Fruit fly (Drosophila melanogaster) whole organism, adult: Measurements from ENCODE around the gene robl37BC.
A peak's percentile ranks its signal among the peaks of the same experiment; 100 is the strongest.

Experiments
- CG11617 ChIP-seq: fragments of 200-800 bp; sonication (Bioruptor generic); optimal IDR thresholded peaks from 2 replicates; lab custom pipeline; 2017; ENCODE audit warnings: mild to moderate bottlenecking, missing biosample characterization, missing genetic modification reagents, missing genetic modification characterization
- CG12768 ChIP-seq: fragments of 200-800 bp; sonication (Bioruptor generic); optimal IDR thresholded peaks from 2 replicates; lab custom pipeline; 2017; ENCODE audit warnings: missing biosample characterization, missing genetic modification characterization, mild to moderate bottlenecking, moderate library complexity, missing genetic modification reagents
- CG14711 ChIP-seq: fragments of 200-800 bp; sonication (Bioruptor generic); optimal IDR thresholded peaks from 2 replicates; lab custom pipeline; 2018; ENCODE audit warnings: missing biosample characterization, mild to moderate bottlenecking, missing genetic modification characterization, moderate library complexity
- CG1620 ChIP-seq: fragments of 200-800 bp; sonication (Bioruptor generic); optimal IDR thresholded peaks from 2 replicates; lab custom pipeline; 2016; ENCODE audit warnings: missing biosample characterization, missing genetic modification characterization
- CG33017 ChIP-seq: fragments of 200-800 bp; sonication (Bioruptor generic); optimal IDR thresholded peaks from 2 replicates; lab custom pipeline; 2018; ENCODE audit warnings: missing biosample characterization, mild to moderate bottlenecking, missing genetic modification characterization, moderate library complexity
- CG5204 ChIP-seq: fragments of 200-800 bp; sonication (Bioruptor generic); optimal IDR thresholded peaks from 2 replicates; lab custom pipeline; 2016; ENCODE audit warnings: missing biosample characterization, missing genetic modification characterization
- CG7045 ChIP-seq: fragments of 200-800 bp; sonication (Bioruptor generic); optimal IDR thresholded peaks from 2 replicates; lab custom pipeline; 2017; ENCODE audit warnings: missing biosample characterization, mild to moderate bottlenecking, missing genetic modification characterization
- CG7101 ChIP-seq: fragments of 200-800 bp; sonication (Bioruptor generic); optimal IDR thresholded peaks from 2 replicates; lab custom pipeline; 2018; ENCODE audit warnings: missing biosample characterization, mild to moderate bottlenecking, missing genetic modification characterization, moderate library complexity
- Clk ChIP-seq: fragments of 200-800 bp; sonication (Bioruptor generic); optimal IDR thresholded peaks from 2 replicates; lab custom pipeline; 2017; ENCODE audit warnings: missing biosample characterization, missing genetic modification characterization
- Crg-1 ChIP-seq: fragments of 200-800 bp; sonication (Bioruptor generic); optimal IDR thresholded peaks from 2 replicates; lab custom pipeline; 2016; ENCODE audit warnings: missing biosample characterization, missing genetic modification characterization
- Hr96 ChIP-seq: fragments of 200-800 bp; sonication (Bioruptor generic); optimal IDR thresholded peaks from 2 replicates; lab custom pipeline; 2016; ENCODE audit warnings: missing biosample characterization, missing genetic modification characterization
- Mnt ChIP-seq: fragments of 200-800 bp; sonication (Bioruptor generic); optimal IDR thresholded peaks from 2 replicates; lab custom pipeline; 2016; ENCODE audit warnings: missing biosample characterization, mild to moderate bottlenecking, missing genetic modification characterization
- bab1 ChIP-seq: fragments of 200-800 bp; sonication (Bioruptor generic); optimal IDR thresholded peaks from 3 replicates; lab custom pipeline; 2019; ENCODE audit warnings: missing biosample characterization, mild to moderate bottlenecking, missing genetic modification characterization, moderate library complexity
- cic ChIP-seq: fragments of 200-800 bp; sonication (Bioruptor generic); optimal IDR thresholded peaks from 2 replicates; lab custom pipeline; 2017; ENCODE audit warnings: missing biosample characterization, mild to moderate bottlenecking, missing genetic modification characterization, moderate library complexity
- cnc ChIP-seq, 2 experiments: fragments of >200 bp; optimal IDR thresholded peaks; 2 replicates each; lab custom pipeline; 2017
- kay ChIP-seq: fragments of 200-800 bp; sonication (Bioruptor generic); peaks from one replicate; lab custom pipeline; 2016; ENCODE audit warnings: missing biosample characterization, missing genetic modification characterization, borderline replicate concordance
- ovo ChIP-seq: fragments of 200-800 bp; sonication (Bioruptor generic); optimal IDR thresholded peaks from 2 replicates; lab custom pipeline; 2016; ENCODE audit warnings: missing biosample characterization, missing genetic modification characterization
- pad ChIP-seq: fragments of 200-800 bp; sonication (Bioruptor generic); optimal IDR thresholded peaks from 3 replicates; lab custom pipeline; 2017; ENCODE audit warnings: missing biosample characterization, missing genetic modification characterization, mild to moderate bottlenecking, moderate library complexity, missing genetic modification reagents
- tj ChIP-seq: fragments of 200-800 bp; sonication (Bioruptor generic); optimal IDR thresholded peaks from 3 replicates; lab custom pipeline; 2017; ENCODE audit warnings: missing biosample characterization, mild to moderate bottlenecking, missing genetic modification characterization, moderate library complexity
- toe ChIP-seq: fragments of 200-800 bp; sonication (Bioruptor generic); optimal IDR thresholded peaks from 2 replicates; lab custom pipeline; 2016; ENCODE audit warnings: missing biosample characterization, missing genetic modification characterization

The robl37BC gene

DNA sequence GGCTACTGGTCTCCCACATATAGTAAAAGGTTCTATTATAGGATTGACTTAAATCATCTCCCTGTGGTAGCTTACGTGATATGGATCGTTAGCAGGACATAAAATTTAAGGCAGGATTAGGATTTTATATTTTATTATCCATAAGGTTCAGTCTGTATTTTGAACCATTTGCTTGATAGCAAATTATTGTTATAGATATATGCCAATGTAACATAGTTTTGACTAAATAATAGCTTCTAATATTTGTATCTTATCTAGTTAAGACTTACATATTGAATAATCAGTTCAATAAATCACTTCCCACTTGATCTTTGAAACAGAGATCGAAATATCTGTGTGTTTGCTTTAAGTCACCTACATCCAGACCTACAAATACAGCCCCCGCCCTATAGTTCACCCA is at the start of gene robl37BC:
Gene robl37BC, plus strand, starts transcription at position 301 of the 400 bp plus-strand sequence.
- TF ChIP-seq bab1 (GFP tag; lab: Kevin White, UChicago) (no peak), cic (GFP tag; lab: Kevin White, UChicago) (no peak), Clk (GFP tag; lab: Kevin White, UChicago) (no peak), Crg-1 (no peak)

- no peak for TF ChIP-seq tj (GFP tag; lab: Kevin White, UChicago)
- peak; percentile 58 for TF ChIP-seq kay (GFP tag; lab: Kevin White, UChicago)
- TF ChIP-seq CG1620 (GFP tag; lab: Kevin White, UChicago), result no peak
- TF ChIP-seq Mnt (GFP tag; lab: Kevin White, UChicago), result no peak
- TF ChIP-seq ovo (GFP tag; lab: Kevin White, UChicago), result no peak
- no peak for TF ChIP-seq CG7045
- peak; percentile 26 for TF ChIP-seq Clk (GFP tag; lab: Kevin White, UChicago)
- no peak for TF ChIP-seq CG5204 (GFP tag; lab: Kevin White, UChicago)
- no peak for TF ChIP-seq CG14711 (tag; lab: Kevin White, UChicago)
- TF ChIP-seq CG33017 (tag; lab: Kevin White, UChicago), result peak; percentile 40
- peak; percentile 41 for TF ChIP-seq cic (GFP tag; lab: Kevin White, UChicago)
Measured at dm6 chr2L:18965367-18966213, 45.1 kb upstream of the robl37BC start.

- TF ChIP-seq cnc (optimal IDR thresholded peaks at IDR 0.05; lab: Kevin White, UChicago) (no peak), CG7101 (tag; lab: Kevin White, UChicago) (peak; percentile 90), toe (GFP tag; lab: Kevin White, UChicago) (peak; percentile 84), ovo (GFP tag; lab: Kevin White, UChicago) (peak; percentile 71), CG5204 (GFP tag; lab: Kevin White, UChicago) (peak; percentile 84), bab1 (GFP tag; lab: Kevin White, UChicago) (peak; percentile 91), cic (GFP tag; lab: Kevin White, UChicago) (peak; percentile 66), Hr96 (peak; percentile 45), tj (GFP tag; lab: Kevin White, UChicago) (peak; percentile 49), pad (peak; percentile 49), Clk (GFP tag; lab: Kevin White, UChicago) (peak; percentile 49), CG1620 (GFP tag; lab: Kevin White, UChicago) (peak; percentile 74), Crg-1 (peak; percentile 75), CG7045 (peak; percentile 92), Mnt (GFP tag; lab: Kevin White, UChicago) (peak; percentile 62), CG11617 (GFP tag; lab: Kevin White, UChicago) (peak; percentile 81), kay (GFP tag; lab: Kevin White, UChicago) (no peak), CG33017 (tag; lab: Kevin White, UChicago) (peak; percentile 86), CG14711 (tag; lab: Kevin White, UChicago) (peak; percentile 89), CG12768 (GFP tag; lab: Kevin White, UChicago) (peak; percentile 87)
Measured at dm6 chr2L:18966214-18966556, 44.5 kb upstream of the robl37BC start.

DNA sequence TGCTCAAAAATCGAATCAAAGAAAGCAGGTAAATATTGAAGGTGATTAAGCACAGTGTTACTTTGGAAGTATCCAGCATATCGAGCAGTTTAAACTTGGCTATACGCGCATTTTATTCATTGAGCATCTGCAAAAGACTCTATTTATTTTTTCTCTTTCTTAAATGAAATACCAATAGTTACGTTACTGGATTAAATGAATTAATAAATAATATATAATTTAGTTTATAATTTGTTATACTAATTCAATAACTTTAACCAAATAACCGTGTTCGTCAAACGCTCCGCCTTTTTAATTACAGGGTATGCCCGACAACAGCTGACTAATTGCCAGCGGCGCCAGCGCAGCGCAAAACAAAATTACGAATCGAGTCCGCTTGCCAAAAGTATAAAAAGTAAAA is 43.8 kb upstream of the robl37BC start:
- no peak for TF ChIP-seq toe (GFP tag; lab: Kevin White, UChicago)
- TF ChIP-seq Clk (GFP tag; lab: Kevin White, UChicago), result no peak
- peak; percentile 12 for TF ChIP-seq CG33017 (tag; lab: Kevin White, UChicago)
- peak; percentile 60 for TF ChIP-seq CG7045
- TF ChIP-seq cic (GFP tag; lab: Kevin White, UChicago), result no peak
- peak; percentile 78 for TF ChIP-seq CG7101 (tag; lab: Kevin White, UChicago)
- peak; percentile 42 for TF ChIP-seq CG12768 (GFP tag; lab: Kevin White, UChicago)
- peak; percentile 79 for TF ChIP-seq CG14711 (tag; lab: Kevin White, UChicago)
- TF ChIP-seq CG5204 (GFP tag; lab: Kevin White, UChicago), result peak; percentile 13
- TF ChIP-seq kay (GFP tag; lab: Kevin White, UChicago), result peak; percentile 26
- peak; percentile 92 for TF ChIP-seq bab1 (GFP tag; lab: Kevin White, UChicago)
- TF ChIP-seq CG11617 (GFP tag; lab: Kevin White, UChicago), result peak; percentile 82
- no peak for TF ChIP-seq Hr96
- no peak for TF ChIP-seq ovo (GFP tag; lab: Kevin White, UChicago)
- no peak for TF ChIP-seq cnc (optimal IDR thresholded peaks at IDR 0.05; lab: Kevin White, UChicago)
- no peak for TF ChIP-seq Crg-1
- no peak for TF ChIP-seq Mnt (GFP tag; lab: Kevin White, UChicago)
- peak; percentile 51 for TF ChIP-seq pad
- peak; percentile 31 for TF ChIP-seq tj (GFP tag; lab: Kevin White, UChicago)

dm6 chr2L:18967897-18968296 is 42.8 kb upstream of the robl37BC start:
- TF ChIP-seq CG33017 (tag; lab: Kevin White, UChicago), result no peak
- no peak for TF ChIP-seq ovo (GFP tag; lab: Kevin White, UChicago)
- no peak for TF ChIP-seq Clk (GFP tag; lab: Kevin White, UChicago)
- TF ChIP-seq CG1620 (GFP tag; lab: Kevin White, UChicago), result no peak
- TF ChIP-seq cnc (optimal IDR thresholded peaks at IDR 0.05; lab: Kevin White, UChicago), result no peak
- TF ChIP-seq kay (GFP tag; lab: Kevin White, UChicago), result no peak
- TF ChIP-seq tj (GFP tag; lab: Kevin White, UChicago), result no peak
- TF ChIP-seq CG7101 (tag; lab: Kevin White, UChicago), result no peak
- TF ChIP-seq Hr96, result no peak
- TF ChIP-seq pad, result no peak
- no peak for TF ChIP-seq cic (GFP tag; lab: Kevin White, UChicago)
